Fruit fly (Drosophila melanogaster) S2 (cell line): ENCODE data around the gene Mst89B.

Experiments used
- CG8478 ChIP-seq: fragments of >200 bp; optimal IDR thresholded peaks from 2 replicates; lab custom pipeline; 2018
- CTCF ChIP-seq, 2 experiments: fragments of >200 bp; optimal IDR thresholded peaks; 2 replicates each; lab custom pipeline; 2018

DNA sequence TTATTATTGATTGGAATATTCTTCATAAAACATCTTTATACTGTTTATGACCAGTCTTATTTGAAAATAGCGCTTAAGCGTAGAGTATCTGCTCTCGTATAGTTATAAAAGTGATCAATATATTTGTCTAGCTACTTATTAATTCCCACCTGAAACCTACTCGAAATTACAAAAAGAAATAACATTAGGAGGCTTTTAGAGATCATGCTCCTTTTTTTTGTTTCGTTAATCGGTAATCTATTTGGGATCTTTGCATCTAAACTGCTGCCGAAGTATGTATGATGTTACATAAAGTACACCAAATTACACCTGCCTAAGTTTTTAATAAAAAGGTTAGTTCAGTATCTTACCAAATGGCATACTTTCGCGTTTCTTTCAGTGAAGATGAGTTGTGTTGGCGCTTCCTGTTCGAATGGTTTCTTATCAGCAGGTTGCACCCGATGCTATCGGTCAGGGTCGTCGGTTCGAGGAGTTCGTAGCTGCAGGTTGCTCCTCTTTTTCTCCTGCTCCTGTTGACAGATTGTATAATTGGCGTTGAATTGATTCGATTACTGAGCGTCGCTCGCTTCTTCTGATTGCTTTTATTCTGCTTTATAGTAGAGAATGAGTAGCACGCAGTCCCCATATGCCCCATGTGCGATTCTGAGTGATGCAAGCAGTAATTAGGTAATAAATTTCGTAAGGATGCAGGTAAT is 28.6 kb upstream of the Mst89B start:
- TF ChIP-seq CG8478 (no peak), CTCF (optimal IDR thresholded peaks at IDR 0.05; lab: Kevin White, UChicago) (no peak)
